Fruit fly (Drosophila melanogaster) whole organism, embryonic: Measurements from ENCODE around the gene eco.

ENCODE experiments used
- CG11085 ChIP-seq: fragments of 200-800 bp; sonication (Bioruptor generic); IDR thresholded peaks from 2 replicates; pipeline ENCODE4 v1.3.6; 2022; ENCODE audit warnings: missing biosample characterization, missing genetic modification characterization
- CG11504 ChIP-seq: fragments of 200-800 bp; sonication (Bioruptor generic); optimal IDR thresholded peaks from 3 replicates; lab custom pipeline; 2019; ENCODE audit warnings: missing biosample characterization, mild to moderate bottlenecking, missing genetic modification characterization, moderate library complexity
- CG13624 ChIP-seq: fragments of 200-800 bp; sonication (Bioruptor generic); optimal IDR thresholded peaks from 2 replicates; lab custom pipeline; 2016; ENCODE audit warnings: missing biosample characterization, missing genetic modification characterization
- CG17385 ChIP-seq: fragments of 200-800 bp; sonication (Bioruptor generic); optimal IDR thresholded peaks from 3 replicates; lab custom pipeline; 2018; ENCODE audit warnings: missing biosample characterization, mild to moderate bottlenecking, missing genetic modification characterization
- CG1832 ChIP-seq: fragments of 200-800 bp; sonication (Bioruptor generic); optimal IDR thresholded peaks from 2 replicates; lab custom pipeline; 2017; ENCODE audit warnings: missing biosample characterization, mild to moderate bottlenecking, missing genetic modification characterization, inconsistent platforms
- CG3065 ChIP-seq: fragments of 200-800 bp; sonication (Bioruptor generic); optimal IDR thresholded peaks from 2 replicates; lab custom pipeline; 2016; ENCODE audit warnings: missing biosample characterization, missing genetic modification characterization
- CG31365 ChIP-seq: fragments of 200-800 bp; sonication (Bioruptor generic); optimal IDR thresholded peaks from 2 replicates; lab custom pipeline; 2018; ENCODE audit warnings: missing biosample characterization, mild to moderate bottlenecking, missing genetic modification characterization
- CG32772 ChIP-seq: fragments of 200-800 bp; sonication (Bioruptor generic); IDR thresholded peaks from 2 replicates; pipeline ENCODE4 v1.3.6; 2022; ENCODE audit warnings: missing biosample characterization, missing genetic modification characterization
- CG3726 ChIP-seq: fragments of 200-800 bp; sonication (Bioruptor generic); IDR thresholded peaks from 3 replicates; pipeline ENCODE4, ENCODE4 v1.3.6; 2022; ENCODE audit warnings: missing biosample characterization, missing genetic modification characterization
- CG4360 ChIP-seq: fragments of 200-800 bp; sonication (Bioruptor generic); IDR thresholded peaks from 2 replicates; pipeline ENCODE4 v1.3.6; 2022; ENCODE audit warnings: missing biosample characterization, missing genetic modification characterization
- CG6765 ChIP-seq: fragments of 200-800 bp; sonication (Bioruptor generic); optimal IDR thresholded peaks from 3 replicates; lab custom pipeline; 2017; ENCODE audit warnings: missing biosample characterization, mild to moderate bottlenecking, missing genetic modification characterization
- CG9609 ChIP-seq: fragments of 200-800 bp; sonication (Bioruptor generic); optimal IDR thresholded peaks from 3 replicates; lab custom pipeline; 2016; ENCODE audit warnings: missing biosample characterization, missing genetic modification characterization
- CHES-1-like ChIP-seq: fragments of 200-800 bp; sonication (Bioruptor generic); optimal IDR thresholded peaks from 2 replicates; lab custom pipeline; 2016; ENCODE audit warnings: missing biosample characterization, missing genetic modification characterization
- Camta ChIP-seq: fragments of 200-800 bp; sonication (Bioruptor generic); optimal IDR thresholded peaks from 2 replicates; lab custom pipeline; 2016; ENCODE audit warnings: missing biosample characterization, missing genetic modification characterization
- D ChIP-seq, 2 experiments: fragments of 200-800 bp in 1 of 2; fragments of >200 bp in 1 of 2; sonication (Bioruptor generic) in 1 of 2; optimal IDR thresholded peaks; 2 replicates in 1 of 2; 3 replicates in 1 of 2; lab custom pipeline; 2017; ENCODE audit warnings: mild to moderate bottlenecking in 1 of 2, missing biosample characterization in 1 of 2, missing genetic modification characterization in 1 of 2, missing genetic modification reagents in 1 of 2
- Dad ChIP-seq: fragments of 200-800 bp; sonication (Bioruptor generic); optimal IDR thresholded peaks from 3 replicates; lab custom pipeline; 2016; ENCODE audit warnings: missing biosample characterization, missing genetic modification characterization
- GATAe ChIP-seq: fragments of 200-800 bp; sonication (Bioruptor generic); conservative IDR thresholded peaks from 2 replicates; pipeline ENCODE4 v1.3.6; 2022; ENCODE audit warnings: missing biosample characterization, missing genetic modification characterization
- HLH3B ChIP-seq: fragments of 200-800 bp; sonication (Bioruptor generic); IDR thresholded peaks from 2 replicates; pipeline ENCODE4 v1.3.6; 2022; ENCODE audit warnings: missing biosample characterization, missing genetic modification characterization
- HmgZ ChIP-seq: fragments of 200-800 bp; sonication (Bioruptor generic); optimal IDR thresholded peaks from 2 replicates; lab custom pipeline; 2018; ENCODE audit warnings: missing biosample characterization, mild to moderate bottlenecking, missing genetic modification characterization
- Hsf ChIP-seq: fragments of 200-800 bp; sonication (Bioruptor generic); optimal IDR thresholded peaks from 3 replicates; lab custom pipeline; 2016; ENCODE audit warnings: missing biosample characterization, missing genetic modification characterization
- Jarid2 ChIP-seq: fragments of 200-800 bp; sonication (Bioruptor generic); optimal IDR thresholded peaks from 3 replicates; lab custom pipeline; 2017; ENCODE audit warnings: mild to moderate bottlenecking, missing biosample characterization, missing genetic modification reagents, missing genetic modification characterization
- Mad ChIP-seq: fragments of 200-800 bp; sonication (Bioruptor generic); optimal IDR thresholded peaks from 2 replicates; lab custom pipeline; 2016; ENCODE audit warnings: missing biosample characterization, missing genetic modification characterization
- Oaz ChIP-seq: fragments of 200-800 bp; sonication (Bioruptor generic); IDR thresholded peaks from 2 replicates; pipeline ENCODE4 v1.3.6; 2022; ENCODE audit warnings: missing biosample characterization, missing genetic modification characterization
- Pdp1 ChIP-seq, 2 experiments: fragments of 200-800 bp; sonication (Bioruptor generic); optimal IDR thresholded peaks; 3 replicates each; lab custom pipeline; 2016; ENCODE audit warnings: missing biosample characterization in 2 of 2, missing genetic modification characterization in 2 of 2, mild to moderate bottlenecking in 1 of 2, moderate library complexity in 1 of 2
- Rx ChIP-seq: fragments of 200-800 bp; sonication (Bioruptor generic); IDR thresholded peaks from 2 replicates; pipeline ENCODE4 v1.3.6; 2022; ENCODE audit warnings: missing biosample characterization, missing genetic modification characterization
- Six4 ChIP-seq: fragments of 200-800 bp; sonication (Bioruptor generic); optimal IDR thresholded peaks from 2 replicates; lab custom pipeline; 2016; ENCODE audit warnings: missing biosample characterization, missing genetic modification characterization
- ac ChIP-seq: fragments of 200-800 bp; sonication (Bioruptor generic); optimal IDR thresholded peaks from 3 replicates; lab custom pipeline; 2017; ENCODE audit warnings: missing biosample characterization, mild to moderate bottlenecking, missing genetic modification characterization
- ap ChIP-seq: fragments of 200-800 bp; sonication (Bioruptor generic); IDR thresholded peaks from 2 replicates; pipeline ENCODE4 v1.3.6; 2022; ENCODE audit warnings: missing biosample characterization, missing genetic modification characterization
- cad ChIP-seq: fragments of >200 bp; optimal IDR thresholded peaks from 2 replicates; lab custom pipeline; 2017; ENCODE audit warnings: missing biosample characterization, missing genetic modification characterization
- cato ChIP-seq: fragments of 200-800 bp; sonication (Bioruptor generic); optimal IDR thresholded peaks from 2 replicates; lab custom pipeline; 2016; ENCODE audit warnings: missing biosample characterization, missing genetic modification characterization, borderline replicate concordance
- chn ChIP-seq: fragments of 200-800 bp; sonication (Bioruptor generic); optimal IDR thresholded peaks from 2 replicates; lab custom pipeline; 2016; ENCODE audit warnings: missing biosample characterization, missing genetic modification characterization
- crol ChIP-seq: fragments of 200-800 bp; sonication (Bioruptor generic); IDR thresholded peaks from 2 replicates; pipeline ENCODE4 v1.3.6; 2022; ENCODE audit warnings: missing biosample characterization, missing genetic modification characterization
- cwo ChIP-seq: fragments of 200-800 bp; sonication (Bioruptor generic); optimal IDR thresholded peaks from 3 replicates; lab custom pipeline; 2017; ENCODE audit warnings: missing biosample characterization, missing genetic modification characterization, mild to moderate bottlenecking, moderate library complexity, missing genetic modification reagents
- dmrt99B ChIP-seq: fragments of 200-800 bp; sonication (Bioruptor generic); optimal IDR thresholded peaks from 2 replicates; lab custom pipeline; 2018; ENCODE audit warnings: missing biosample characterization, mild to moderate bottlenecking, missing genetic modification characterization, moderate library complexity
- en ChIP-seq: fragments of 200-800 bp; sonication (Bioruptor generic); optimal IDR thresholded peaks from 2 replicates; lab custom pipeline; 2016; ENCODE audit warnings: missing biosample characterization, missing genetic modification characterization
- esg ChIP-seq: fragments of 200-800 bp; sonication (Bioruptor generic); conservative IDR thresholded peaks from 2 replicates; pipeline ENCODE4 v1.3.6; 2022; ENCODE audit warnings: missing biosample characterization, missing genetic modification characterization
- eve ChIP-seq, 2 experiments: fragments of >200 bp; optimal IDR thresholded peaks; 2 replicates each; lab custom pipeline; 2017; ENCODE audit warnings: missing biosample characterization in 2 of 2, missing genetic modification characterization in 2 of 2
- ewg ChIP-seq: fragments of 200-800 bp; sonication (Bioruptor generic); optimal IDR thresholded peaks from 3 replicates; lab custom pipeline; 2017; ENCODE audit warnings: mild to moderate bottlenecking, missing biosample characterization, missing genetic modification reagents, missing genetic modification characterization
- exex ChIP-seq: fragments of 200-800 bp; sonication (Bioruptor generic); optimal IDR thresholded peaks from 4 replicates; lab custom pipeline; 2018; ENCODE audit warnings: missing biosample characterization, mild to moderate bottlenecking, missing genetic modification characterization, moderate library complexity
- lola ChIP-seq, 3 experiments: fragments of >200 bp in 2 of 3; fragments of 200-800 bp in 1 of 3; sonication (Bioruptor generic) in 1 of 3; optimal IDR thresholded peaks; 2 replicates each; lab custom pipeline; 2017 to 2019; ENCODE audit warnings: missing biosample characterization in 3 of 3, missing genetic modification characterization in 3 of 3, mild to moderate bottlenecking in 1 of 3, moderate library complexity in 1 of 3
- prd ChIP-seq, 3 experiments: fragments of >200 bp in 2 of 3; fragments of 200-800 bp in 1 of 3; sonication (Bioruptor generic) in 1 of 3; optimal IDR thresholded peaks in 2 of 3; IDR thresholded peaks in 1 of 3; 2 replicates in 2 of 3; 3 replicates in 1 of 3; pipeline versions ENCODE4 v1.3.6 to Lab custom; 2017 to 2022; ENCODE audit warnings: missing biosample characterization in 1 of 3, missing genetic modification characterization in 1 of 3
- repo ChIP-seq: fragments of 200-800 bp; sonication (Bioruptor generic); optimal IDR thresholded peaks from 2 replicates; lab custom pipeline; 2016; ENCODE audit warnings: missing biosample characterization, missing genetic modification characterization
- rib ChIP-seq: fragments of 200-800 bp; sonication (Bioruptor generic); IDR thresholded peaks from 2 replicates; pipeline ENCODE4 v1.3.6; 2022; ENCODE audit warnings: missing biosample characterization, missing genetic modification characterization
- sc ChIP-seq, 3 experiments: fragments of >200 bp in 2 of 3; fragments of 200-800 bp in 1 of 3; sonication (Bioruptor generic) in 1 of 3; optimal IDR thresholded peaks; 2 replicates in 2 of 3; 3 replicates in 1 of 3; lab custom pipeline; 2017; ENCODE audit warnings: mild to moderate bottlenecking in 1 of 3, missing biosample characterization in 1 of 3, missing genetic modification characterization in 1 of 3, missing genetic modification reagents in 1 of 3
- scrt ChIP-seq: fragments of 200-800 bp; sonication (Bioruptor generic); optimal IDR thresholded peaks from 2 replicates; lab custom pipeline; 2018; ENCODE audit warnings: missing biosample characterization, mild to moderate bottlenecking, missing genetic modification characterization, moderate library complexity
- sna ChIP-seq: fragments of 200-800 bp; sonication (Bioruptor generic); IDR thresholded peaks from 2 replicates; pipeline ENCODE4 v1.3.6; 2022; ENCODE audit warnings: missing biosample characterization, missing genetic modification characterization; ENCODE audit not compliant: partially characterized antibody
- sob ChIP-seq: fragments of 200-800 bp; sonication (Bioruptor generic); IDR thresholded peaks from 2 replicates; pipeline ENCODE4 v1.3.6; 2022; ENCODE audit warnings: missing biosample characterization, missing genetic modification characterization
- vfl ChIP-seq: fragments of 200-800 bp; sonication (Bioruptor generic); optimal IDR thresholded peaks from 2 replicates; lab custom pipeline; 2016; ENCODE audit warnings: missing biosample characterization, missing genetic modification characterization

The eco gene

dm6 chr3L:7328567-7329253 is 10.4 kb downstream of the eco start, which contains the start of the genes mrva, CG42307 and mus312 (continued):
- TF ChIP-seq cato (GFP tag; lab: Kevin White, UChicago) (peak; percentile 59), dmrt99B (no peak), en (no peak), GATAe (GFP tag; lab: Robert Waterston, UW) (no peak), CG13624 (GFP tag; lab: Kevin White, UChicago) (peak; percentile 89), CG6765 (GFP tag; lab: Kevin White, UChicago) (peak; percentile 89), Pdp1 (GFP tag; optimal IDR thresholded peaks at IDR 0.05; lab: Kevin White, UChicago) (peak; percentile 52 to 76), prd (optimal IDR thresholded peaks at IDR 0.05; lab: Kevin White, UChicago) (no peak), prd (GFP tag; IDR thresholded peaks at IDR 0.05; lab: Robert Waterston, UW) (peak; percentile 82), CG3065 (GFP tag; lab: Kevin White, UChicago) (peak; percentile 49), Dad (peak; percentile 17), crol (GFP tag; lab: Robert Waterston, UW) (no peak), CG9609 (no peak), ap (GFP tag; lab: Robert Waterston, UW) (peak; percentile 53; the same call in 1 of the 2 replicates), CG4360 (GFP tag; lab: Robert Waterston, UW) (peak; percentile 83), Camta (GFP tag; lab: Kevin White, UChicago) (peak; percentile 50), CG3726 (GFP tag; lab: Robert Waterston, UW) (no peak), CG1832 (no peak), sna (GFP tag; lab: Robert Waterston, UW) (0 out of 2 replicates have a peak, but pooled peaks have one; percentile 48), chn (GFP tag; lab: Kevin White, UChicago) (peak; percentile 52), lola (GFP tag; optimal IDR thresholded peaks at IDR 0.05; lab: Kevin White, UChicago) (peak in 1 of 3 experiments; percentile 92), Hsf (GFP tag; lab: Kevin White, UChicago) (peak; percentile 60), Six4 (peak; percentile 77), ewg (GFP tag; lab: Kevin White, UChicago) (peak; percentile 77), Mad (GFP tag; lab: Kevin White, UChicago) (peak; percentile 41), HmgZ (peak; percentile 73), sc (optimal IDR thresholded peaks at IDR 0.05; lab: Kevin White, UChicago) (no peak), sc (GFP tag; optimal IDR thresholded peaks at IDR 0.05; lab: Kevin White, UChicago) (no peak), vfl (GFP tag; lab: Kevin White, UChicago) (peak; percentile 41), scrt (GFP tag; lab: Kevin White, UChicago) (peak; percentile 92), CG11085 (peak; percentile 71), eve (GFP tag; optimal IDR thresholded peaks at IDR 0.05; lab: Kevin White, UChicago) (no peak), CG11504 (tag; lab: Kevin White, UChicago) (peak; percentile 91), Rx (GFP tag; lab: Robert Waterston, UW) (peak; percentile 3; the same call in 1 of the 2 replicates), HLH3B (GFP tag; lab: Robert Waterston, UW) (peak; percentile 74), D (optimal IDR thresholded peaks at IDR 0.05; lab: Kevin White, UChicago) (no peak), D (GFP tag; optimal IDR thresholded peaks at IDR 0.05; lab: Kevin White, UChicago) (peak; percentile 83), CHES-1-like (GFP tag; lab: Kevin White, UChicago) (peak; percentile 29), Jarid2 (GFP tag; lab: Kevin White, UChicago) (no peak), CG17385 (GFP tag; lab: Kevin White, UChicago) (peak; percentile 88), esg (GFP tag; lab: Robert Waterston, UW) (peak; percentile 86), Oaz (GFP tag; lab: Robert Waterston, UW) (peak; percentile 78), cad (no peak), cwo (GFP tag; lab: Kevin White, UChicago) (peak; percentile 78), ac (GFP tag; lab: Kevin White, UChicago) (peak; percentile 52), sob (peak; percentile 82), CG31365 (tag; lab: Kevin White, UChicago) (no peak), rib (GFP tag; lab: Robert Waterston, UW) (peak; percentile 46), repo (GFP tag; lab: Kevin White, UChicago) (peak; percentile 52), CG32772 (GFP tag; lab: Robert Waterston, UW) (peak; percentile 82), exex (tag; lab: Kevin White, UChicago) (peak; percentile 93)
